Worm (Caenorhabditis elegans): ENCODE data around the gene R12B2.8.
A peak's percentile ranks its signal among the peaks of the same experiment; 100 is the strongest.

The R12B2.8 gene

ce11 chrIII:5869429-5869828, 45.7 kb downstream of the R12B2.8 start, which contains the start of gene F01F1.15 (continued):
- TF ChIP-seq mes-4 (tag; optimal IDR thresholded peaks at IDR 0.05) = no peak
- no peak for TF ChIP-seq F49E8.2 (tag; optimal IDR thresholded peaks at IDR 0.05; ENCODE audit: insufficient read depth)
- no peak for TF ChIP-seq ceh-100 (GFP tag; IDR thresholded peaks at IDR 0.05)
- no peak for TF ChIP-seq athp-1 (tag; optimal IDR thresholded peaks at IDR 0.05)

- TF ChIP-seq let-607 (tag; optimal IDR thresholded peaks at IDR 0.05) (peak in 1 of 2 experiments; percentile 57), mxl-1 (tag; optimal IDR thresholded peaks at IDR 0.05) (no peak), cebp-2 (GFP tag; IDR thresholded peaks at IDR 0.05) (no peak), rec-8 (tag; optimal IDR thresholded peaks at IDR 0.05) (peak; percentile 23 to 31), tlf-1 (GFP tag; optimal IDR thresholded peaks at IDR 0.05) (peak; percentile 9), F49E8.2 (tag; optimal IDR thresholded peaks at IDR 0.05; ENCODE audit: insufficient read depth) (peak; percentile 42), F22D6.2 (tag; optimal IDR thresholded peaks at IDR 0.05) (peak; percentile 39), attf-3 (GFP tag; conservative IDR thresholded peaks at IDR 0.05) (peak; percentile 69), chd-7 (tag; optimal IDR thresholded peaks at IDR 0.05) (no peak), mel-28 (tag; optimal IDR thresholded peaks at IDR 0.05; ENCODE audit: borderline replicate concordance) (no peak), ceh-91 (GFP tag; IDR thresholded peaks at IDR 0.05) (peak; percentile 50; the same call in 1 of the 2 replicates), Y53G8AR.9 (GFP tag; conservative IDR thresholded peaks at IDR 0.05) (no peak), lin-40 (tag; optimal IDR thresholded peaks at IDR 0.05) (peak; percentile 59), lin-35 (GFP tag; optimal IDR thresholded peaks at IDR 0.05) (peak in 2 of 3 experiments; percentile 56 to 93), B0336.3 (GFP tag; IDR thresholded peaks at IDR 0.05) (0 out of 2 replicates have a peak, but pooled peaks have one; percentile 15), sdz-38 (tag; optimal IDR thresholded peaks at IDR 0.05) (no peak), mcd-1 (GFP tag; IDR thresholded peaks at IDR 0.05) (peak; percentile 77), ztf-26 (tag; optimal IDR thresholded peaks at IDR 0.05) (no peak), Y67H2A.10 (GFP tag; conservative IDR thresholded peaks at IDR 0.05) (no peak), Y53F4B.3 (GFP tag; IDR thresholded peaks at IDR 0.05) (no peak), F57C9.4 (tag; optimal IDR thresholded peaks at IDR 0.05) (no peak), F39B2.1 (GFP tag; IDR thresholded peaks at IDR 0.05) (no peak), T26A5.8 (tag; optimal IDR thresholded peaks at IDR 0.05) (no peak), lir-1 (GFP tag; conservative IDR thresholded peaks at IDR 0.05) (no peak), ztf-6 (GFP tag; IDR thresholded peaks at IDR 0.05) (no peak), ztf-18 (tag; optimal IDR thresholded peaks at IDR 0.05) (peak; percentile 10), hmg-1.2 (GFP tag; IDR thresholded peaks at IDR 0.05) (peak; percentile 14; the same call in 1 of the 2 replicates), ets-4 (GFP tag; optimal IDR thresholded peaks at IDR 0.05) (no peak), lsy-27 (tag; optimal IDR thresholded peaks at IDR 0.05; ENCODE audit: borderline replicate concordance, insufficient read depth) (no peak), somi-1 (GFP tag; optimal IDR thresholded peaks at IDR 0.05) (no peak), Y95B8A.8 (GFP tag; IDR thresholded peaks at IDR 0.05) (no peak), madf-3 (GFP tag; IDR thresholded peaks at IDR 0.05) (no peak), B0035.1 (tag; optimal IDR thresholded peaks at IDR 0.05) (no peak), lag-1 (GFP tag; IDR thresholded peaks at IDR 0.05) (no peak), athp-1 (tag; optimal IDR thresholded peaks at IDR 0.05) (peak; percentile 6), egl-44 (GFP tag; IDR thresholded peaks at IDR 0.05) (no peak), nhr-80 (tag; optimal IDR thresholded peaks at IDR 0.05) (no peak), ztf-22 (GFP tag; optimal IDR thresholded peaks at IDR 0.05) (no peak), K11D2.4 (GFP tag; IDR thresholded peaks at IDR 0.05) (peak; percentile 57), T07F8.4 (tag; optimal IDR thresholded peaks at IDR 0.05) (no peak), snpc-3.4 (tag; optimal IDR thresholded peaks at IDR 0.05) (no peak), F33H1.4 (GFP tag; IDR thresholded peaks at IDR 0.05) (peak; percentile 63), bed-2 (GFP tag; IDR thresholded peaks at IDR 0.05) (peak; percentile 77; the same call in 1 of the 2 replicates)
Observed at ce11 chrIII:5871760-5872159, 48.0 kb downstream of the R12B2.8 start, which contains the start of the genes F01F1.11 and F01F1.3. TSS of gene F01F1.11 (minus strand) at chrIII:5871877. TSS of gene F01F1.3 (plus strand) at chrIII:5871938.

All from whole organism, young adult.